Fruit fly (Drosophila melanogaster): ENCODE results near the gene tey.

tey gene

DNA sequence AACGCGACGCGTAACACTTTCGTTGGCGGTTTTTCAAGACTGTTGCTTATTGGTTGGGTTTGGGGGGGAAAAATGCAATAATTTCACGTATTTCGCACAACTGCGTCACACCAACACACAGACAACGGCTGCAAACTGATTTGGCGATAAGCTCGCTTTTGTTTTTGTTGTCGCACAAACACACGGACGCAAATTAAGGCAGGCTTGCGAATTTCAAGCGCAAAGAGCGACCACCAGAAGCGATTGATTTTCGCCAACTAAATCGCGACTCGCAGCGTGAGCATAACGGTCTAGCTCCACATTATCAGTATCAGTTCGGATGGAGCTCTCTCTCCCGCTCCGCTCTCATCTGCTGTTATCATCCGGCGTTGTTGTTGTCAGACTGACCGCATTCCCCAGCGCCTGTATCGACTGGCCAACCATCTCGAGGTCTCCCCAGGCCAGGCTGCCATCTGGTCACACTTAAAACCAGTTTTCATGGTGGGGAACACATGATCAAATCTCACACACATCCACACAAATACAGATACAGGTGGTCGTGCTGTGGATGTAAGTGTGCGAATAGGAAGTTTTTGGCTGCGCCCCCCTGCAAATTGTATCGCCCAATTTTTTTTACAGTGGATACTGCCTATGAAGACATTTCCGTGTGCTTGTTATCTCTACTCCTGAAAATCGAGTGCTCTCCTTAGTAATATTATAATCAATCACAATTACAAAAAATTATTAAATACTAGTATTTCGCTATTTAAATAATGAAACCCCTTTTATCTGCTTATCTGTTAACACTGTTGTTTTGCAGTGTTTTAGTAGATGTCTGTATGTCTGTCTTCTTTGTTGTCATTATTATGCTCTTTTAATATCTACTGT lies 30.9 kb downstream of the tey start (continued):
- TF ChIP-seq Hr78 (GFP tag; optimal IDR thresholded peaks at IDR 0.05), result no peak
- no peak for TF ChIP-seq peb (GFP tag; IDR thresholded peaks at IDR 0.05)
- TF ChIP-seq CG6272 (GFP tag; IDR thresholded peaks at IDR 0.05), result no peak
- TF ChIP-seq slbo (GFP tag; IDR thresholded peaks at IDR 0.05), result peak; percentile 90
- no peak for TF ChIP-seq so (GFP tag; IDR thresholded peaks at IDR 0.05)
- TF ChIP-seq CG14050 (GFP tag; IDR thresholded peaks at IDR 0.05), result peak; percentile 54
- TF ChIP-seq nerfin-1 (tag; optimal IDR thresholded peaks at IDR 0.05), result no peak
- peak; percentile 72 for TF ChIP-seq gro (GFP tag; optimal IDR thresholded peaks at IDR 0.05)
- peak; percentile 37 for TF ChIP-seq CG3995 (GFP tag; optimal IDR thresholded peaks at IDR 0.05)
- no peak for TF ChIP-seq Dp (GFP tag; optimal IDR thresholded peaks at IDR 0.05)
- peak; percentile 31 for TF ChIP-seq gcm (GFP tag; optimal IDR thresholded peaks at IDR 0.05)
- TF ChIP-seq chinmo (GFP tag; IDR thresholded peaks at IDR 0.05; ENCODE audit: partially characterized antibody), result peak; percentile 82; the same call in 3 of the 4 replicates
- TF ChIP-seq schlank (tag; optimal IDR thresholded peaks at IDR 0.05), result peak; percentile 44
- TF ChIP-seq Optix (GFP tag; IDR thresholded peaks at IDR 0.05), result no peak
- no peak for TF ChIP-seq gsb (GFP tag; IDR thresholded peaks at IDR 0.05)
- TF ChIP-seq Ets97D (GFP tag; optimal IDR thresholded peaks at IDR 0.05), result no peak
- TF ChIP-seq sug (tag; optimal IDR thresholded peaks at IDR 0.05), result peak; percentile 100
- TF ChIP-seq Doc3 (GFP tag; IDR thresholded peaks at IDR 0.05; ENCODE audit: partially characterized antibody), result no peak
- peak; percentile 84 for TF ChIP-seq lab (GFP tag; optimal IDR thresholded peaks at IDR 0.05)
- peak; percentile 35 for TF ChIP-seq CG4424 (GFP tag; optimal IDR thresholded peaks at IDR 0.05)
- TF ChIP-seq Nf-YB (GFP tag; optimal IDR thresholded peaks at IDR 0.05), result no peak
- TF ChIP-seq cas (GFP tag; IDR thresholded peaks at IDR 0.05), result peak; percentile 68; the same call in 1 of the 2 replicates
- peak; percentile 82 for TF ChIP-seq CG32532 (GFP tag; IDR thresholded peaks at IDR 0.05)
- no peak for TF ChIP-seq CG8944 (GFP tag; optimal IDR thresholded peaks at IDR 0.05)
- TF ChIP-seq scrt (GFP tag; optimal IDR thresholded peaks at IDR 0.05), result peak; percentile 36
- peak; percentile 74; the same call in 1 of the 2 replicates for TF ChIP-seq Taf1 (GFP tag; IDR thresholded peaks at IDR 0.05)
- peak; percentile 16 for TF ChIP-seq CG18262 (tag; optimal IDR thresholded peaks at IDR 0.05)
- TF ChIP-seq MBD-R2 (GFP tag; IDR thresholded peaks at IDR 0.05), result peak; percentile 64
- peak; percentile 22; the same call in 1 of the 2 replicates for TF ChIP-seq H2.0 (GFP tag; IDR thresholded peaks at IDR 0.05)
- no peak for TF ChIP-seq CG16813 (GFP tag; IDR thresholded peaks at IDR 0.05; ENCODE audit: partially characterized antibody)
- TF ChIP-seq en (GFP tag; optimal IDR thresholded peaks at IDR 0.05), result no peak
- peak; percentile 10 for TF ChIP-seq CG7987 (GFP tag; optimal IDR thresholded peaks at IDR 0.05)
- peak; percentile 25 for TF ChIP-seq CG12744 (GFP tag; optimal IDR thresholded peaks at IDR 0.05)
- no peak for TF ChIP-seq Elba2 (GFP tag; optimal IDR thresholded peaks at IDR 0.05)
- no peak for TF ChIP-seq vnd (GFP tag; IDR thresholded peaks at IDR 0.05; ENCODE audit: partially characterized antibody)
- peak; percentile 4 for TF ChIP-seq Myb (GFP tag; optimal IDR thresholded peaks at IDR 0.05)
- TF ChIP-seq Atf6 (GFP tag; IDR thresholded peaks at IDR 0.05), result peak; percentile 71
- TF ChIP-seq sna (GFP tag; IDR thresholded peaks at IDR 0.05; ENCODE audit: partially characterized antibody), result no peak; the same call in 1 of the 2 replicates
- no peak for TF ChIP-seq CHES-1-like (GFP tag; optimal IDR thresholded peaks at IDR 0.05)
- TF ChIP-seq Usf (GFP tag; optimal IDR thresholded peaks at IDR 0.05), result peak; percentile 57
- peak; percentile 53 for TF ChIP-seq NfI (GFP tag; optimal IDR thresholded peaks at IDR 0.05)
- no peak for TF ChIP-seq bowl (GFP tag; IDR thresholded peaks at IDR 0.05)
- TF ChIP-seq CG9876 (GFP tag; optimal IDR thresholded peaks at IDR 0.05), result no peak
- no peak for TF ChIP-seq sens-2 (GFP tag; IDR thresholded peaks at IDR 0.05)
- TF ChIP-seq CG18599 (GFP tag; optimal IDR thresholded peaks at IDR 0.05), result peak; percentile 81
- no peak for TF ChIP-seq CG5245 (GFP tag; optimal IDR thresholded peaks at IDR 0.05)
- TF ChIP-seq CG4360 (GFP tag; IDR thresholded peaks at IDR 0.05), result peak; percentile 96
- TF ChIP-seq bab2 (GFP tag; optimal IDR thresholded peaks at IDR 0.05), result no peak
- no peak for TF ChIP-seq CG9437 (GFP tag; optimal IDR thresholded peaks at IDR 0.05)
